Worm (Caenorhabditis elegans) whole organism, late embryonic: ENCODE results near the gene Y57G11C.46.

Experiments used
- F13H6.1 ChIP-seq: sonication (generic microtip); optimal IDR thresholded peaks from 2 replicates; lab custom pipeline; 2016; ENCODE audit warnings: missing genetic modification characterization, missing compliant biosample characterization
- ama-1 ChIP-seq: fragments of 150-350 bp; optimal IDR thresholded peaks from 2 replicates; lab custom pipeline; 2014
- pha-4 ChIP-seq: fragments of 150-350 bp; optimal IDR thresholded peaks from 2 replicates; lab custom pipeline; 2018; ENCODE audit warnings: missing biosample characterization, missing genetic modification reagents, missing genetic modification characterization
- sdc-2 ChIP-seq: sonication (generic microtip); optimal IDR thresholded peaks from 2 replicates; lab custom pipeline; 2016; ENCODE audit warnings: missing genotype, missing genetic modification characterization, missing compliant biosample characterization
- sox-2 ChIP-seq: fragments of 200-800 bp; sonication (Bioruptor generic); IDR thresholded peaks from 2 replicates; pipeline ENCODE4 v1.3.6; 2022; ENCODE audit warnings: missing genetic modification reagents, missing genetic modification characterization, missing compliant biosample characterization
- unc-86 ChIP-seq: sonication (generic microtip); optimal IDR thresholded peaks from 2 replicates; lab custom pipeline; 2016; ENCODE audit warnings: missing genetic modification characterization, missing compliant biosample characterization

- TF ChIP-seq sox-2 (GFP tag; lab: Robert Waterston, UW) (no peak), unc-86 (peak; percentile 6), pha-4 (tag; lab: Kevin White, UChicago) (no peak), ama-1 (lab: Kevin White, UChicago) (no peak), sdc-2 (tag; lab: Kevin White, UChicago) (no peak), F13H6.1 (tag; lab: Kevin White, UChicago) (no peak)
Observed at ce11 chrIV:14767693-14768251, 48.4 kb downstream of the Y57G11C.46 start, which contains the start of the genes mrps-7 and Y57G11C.3.
